Worm (Caenorhabditis elegans): ENCODE measurements around the gene ddo-1.

ddo-1 gene

ce11 chrV:17777624-17778023 is 597 bp upstream of the ddo-1 start, which contains the start of gene C47A10.12:
Gene C47A10.12, plus strand, starts transcription at chrV:17777924.
- TF ChIP-seq unc-62 (GFP tag; optimal IDR thresholded peaks at IDR 0.05), result no peak

- TF ChIP-seq unc-62 (GFP tag; optimal IDR thresholded peaks at IDR 0.05), result no peak
Measured at ce11 chrV:17773108-17773507, 3.9 kb downstream of the ddo-1 start, which contains the start of gene sre-21. Gene sre-21, minus strand, starts transcription at chrV:17773208.

ce11 chrV:17767768-17768167 is 9.3 kb downstream of the ddo-1 start:
- TF ChIP-seq unc-62 (GFP tag; optimal IDR thresholded peaks at IDR 0.05), result no peak

- TF ChIP-seq unc-62 (GFP tag; optimal IDR thresholded peaks at IDR 0.05), result no peak
Measured at ce11 chrV:17767249-17767648, 9.8 kb downstream of the ddo-1 start, which contains the start of gene srh-284. Gene srh-284, plus strand, starts transcription at chrV:17767549.

ce11 chrV:17765077-17765476 is 11.9 kb downstream of the ddo-1 start, which contains the start of the genes C47A10.16 and srh-283:
Gene C47A10.16, minus strand, starts transcription at chrV:17765177.
Gene srh-283, plus strand, starts transcription at chrV:17765348.
- TF ChIP-seq unc-62 (GFP tag; optimal IDR thresholded peaks at IDR 0.05), result no peak

ce11 chrV:17755592-17755991 is 21.4 kb downstream of the ddo-1 start, which contains the start of gene pgp-9:
Gene pgp-9, plus strand, starts transcription at chrV:17755892.
- TF ChIP-seq unc-62 (GFP tag; optimal IDR thresholded peaks at IDR 0.05), result no peak

- no peak for TF ChIP-seq unc-62 (GFP tag; optimal IDR thresholded peaks at IDR 0.05)
Measured at ce11 chrV:17754999-17755398, 22.0 kb downstream of the ddo-1 start.

ce11 chrV:17752340-17752739 is 24.7 kb downstream of the ddo-1 start:
- no peak for TF ChIP-seq unc-62 (GFP tag; optimal IDR thresholded peaks at IDR 0.05)

ce11 chrV:17749181-17749580 is 27.8 kb downstream of the ddo-1 start, which contains the start of gene R12G8.1:
Gene R12G8.1, minus strand, starts transcription at chrV:17749243.
- no peak for TF ChIP-seq unc-62 (GFP tag; optimal IDR thresholded peaks at IDR 0.05)

ce11 chrV:17746959-17747358 is 30.1 kb downstream of the ddo-1 start, which contains the start of gene twk-36:
Gene twk-36, minus strand, starts transcription at chrV:17747059.
- no peak for TF ChIP-seq unc-62 (GFP tag; optimal IDR thresholded peaks at IDR 0.05)

ce11 chrV:17743802-17744201 is 33.2 kb downstream of the ddo-1 start:
- no peak for TF ChIP-seq unc-62 (GFP tag; optimal IDR thresholded peaks at IDR 0.05)

ce11 chrV:17739801-17740200 is 37.2 kb downstream of the ddo-1 start, which contains the start of gene cutl-4:
Gene cutl-4, minus strand, starts transcription at chrV:17739901.
- no peak for TF ChIP-seq unc-62 (GFP tag; optimal IDR thresholded peaks at IDR 0.05)

ce11 chrV:17732516-17732915 is 44.5 kb downstream of the ddo-1 start, which contains the start of gene twk-42:
Gene twk-42, minus strand, starts transcription at chrV:17732616.
- no peak for TF ChIP-seq unc-62 (GFP tag; optimal IDR thresholded peaks at IDR 0.05)

- TF ChIP-seq unc-62 (GFP tag; optimal IDR thresholded peaks at IDR 0.05), result no peak
Measured at ce11 chrV:17728757-17729156, 48.3 kb downstream of the ddo-1 start.

- TF ChIP-seq unc-62 (GFP tag; optimal IDR thresholded peaks at IDR 0.05), result no peak
Measured at ce11 chrV:17728336-17728735, 48.7 kb downstream of the ddo-1 start.

- TF ChIP-seq unc-62 (GFP tag; optimal IDR thresholded peaks at IDR 0.05), result no peak
Measured at ce11 chrV:17724704-17725103, 52.3 kb downstream of the ddo-1 start, which contains the start of gene fat-5. Gene fat-5, plus strand, starts transcription at chrV:17725004.

All from whole organism, dauer.